Worm (Caenorhabditis elegans): ENCODE measurements around the gene col-110.

- no peak for TF ChIP-seq W03F9.2 (tag; optimal IDR thresholded peaks at IDR 0.05)
- no peak for TF ChIP-seq him-1 (tag; optimal IDR thresholded peaks at IDR 0.05)
Measured at ce11 chrIV:4609568-4609967, at the start of gene col-110.

Measured in whole organism, L4/young adult.